Worm (Caenorhabditis elegans): ENCODE results near the gene acr-20.
A peak's percentile ranks its signal among the peaks of the same experiment; 100 is the strongest.

acr-20 gene

ce11 chrII:14413035-14413525 lies 35.4 kb upstream of the acr-20 start, which contains the start of gene exl-1:
Gene exl-1 (minus strand): TSS chrII:14413475.
- TF ChIP-seq mab-9 (GFP tag; IDR thresholded peaks at IDR 0.05): no peak
- no peak for TF ChIP-seq swsn-7 (tag; optimal IDR thresholded peaks at IDR 0.05)
- TF ChIP-seq lin-35 (GFP tag; optimal IDR thresholded peaks at IDR 0.05): peak; percentile 48 to 89
- TF ChIP-seq nhr-90 (tag; optimal IDR thresholded peaks at IDR 0.05; ENCODE audit: poor library complexity): no peak
- TF ChIP-seq jun-1 (tag; optimal IDR thresholded peaks at IDR 0.05): no peak
- no peak for TF ChIP-seq irx-1 (tag; optimal IDR thresholded peaks at IDR 0.05)
- no peak for TF ChIP-seq fkh-4 (tag; optimal IDR thresholded peaks at IDR 0.05; ENCODE audit: borderline replicate concordance)
- TF ChIP-seq efl-1 (optimal IDR thresholded peaks at IDR 0.05): peak; percentile 69 to 82
- TF ChIP-seq efl-1 (GFP tag; optimal IDR thresholded peaks at IDR 0.05 in 1 of 2): peak; percentile 71 to 96
- no peak for TF ChIP-seq aly-2 (tag; optimal IDR thresholded peaks at IDR 0.05)
- peak; percentile 22 to 67 (median 58) for TF ChIP-seq dpl-1 (GFP tag; optimal IDR thresholded peaks at IDR 0.05)
- no peak for TF ChIP-seq sptf-1 (tag; optimal IDR thresholded peaks at IDR 0.05)
- no peak for TF ChIP-seq tlp-1 (tag; optimal IDR thresholded peaks at IDR 0.05)
- TF ChIP-seq skn-1 (tag; optimal IDR thresholded peaks at IDR 0.05): no peak
- TF ChIP-seq tbx-2 (tag; optimal IDR thresholded peaks at IDR 0.05): no peak
- no peak for TF ChIP-seq nhr-84 (tag; optimal IDR thresholded peaks at IDR 0.05)
- TF ChIP-seq lsy-2 (tag; optimal IDR thresholded peaks at IDR 0.05): peak in 1 of 2 experiments; percentile 29
- no peak for TF ChIP-seq vab-15 (tag; optimal IDR thresholded peaks at IDR 0.05)

DNA sequence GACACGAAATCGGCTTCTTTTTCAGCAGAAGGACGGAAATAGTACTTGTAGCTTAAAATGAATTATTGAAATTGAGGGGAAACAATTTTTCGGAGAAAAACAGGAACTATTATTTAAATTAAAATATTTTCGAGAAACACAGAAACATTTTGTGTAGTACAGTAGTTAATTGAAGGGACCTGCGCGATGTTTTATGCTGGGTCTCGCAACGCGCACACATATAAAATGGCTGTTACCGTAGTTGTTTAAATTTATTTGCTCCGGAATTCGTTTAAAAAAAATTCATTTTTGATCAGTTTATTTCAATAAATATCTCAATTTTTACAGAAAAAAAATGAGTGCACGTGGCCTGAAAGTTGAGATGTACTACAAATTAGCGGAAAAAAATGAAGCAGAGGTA lies 33.1 kb upstream of the acr-20 start, which contains the start of gene dsb-2:
Gene dsb-2 (plus strand): TSS at position 328 of the 400 bp plus-strand sequence.
- TF ChIP-seq lin-15B (tag; optimal IDR thresholded peaks at IDR 0.05): no peak
- TF ChIP-seq nhr-85 (tag): peak; percentile 20

DNA sequence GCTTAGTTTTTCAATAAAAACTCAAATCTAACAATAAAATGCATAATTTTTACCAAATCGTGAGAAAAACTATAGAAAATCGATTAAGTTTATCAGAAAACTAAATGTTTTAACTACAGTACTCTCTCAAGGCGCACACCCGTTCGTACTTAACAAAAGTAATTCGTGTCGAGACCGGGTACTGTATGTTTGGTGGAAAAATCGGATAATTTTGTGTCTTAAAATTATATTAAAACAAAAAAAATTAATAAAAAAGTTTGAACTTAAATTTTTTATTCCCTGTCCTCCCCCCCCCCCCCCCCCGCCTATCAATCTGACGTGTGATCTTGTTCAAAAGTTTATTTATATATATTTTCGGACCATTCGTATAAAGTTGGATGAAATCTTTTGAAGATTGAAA lies 30.6 kb upstream of the acr-20 start, which contains the start of gene F26H11.4:
Gene F26H11.4 (plus strand): TSS at position 301 of the 400 bp plus-strand sequence.
- no peak for TF ChIP-seq ceh-88 (GFP tag; IDR thresholded peaks at IDR 0.05)
- no peak for TF ChIP-seq C04F5.9 (tag; optimal IDR thresholded peaks at IDR 0.05)
- peak; percentile 15 for TF ChIP-seq nhr-85 (tag)

DNA sequence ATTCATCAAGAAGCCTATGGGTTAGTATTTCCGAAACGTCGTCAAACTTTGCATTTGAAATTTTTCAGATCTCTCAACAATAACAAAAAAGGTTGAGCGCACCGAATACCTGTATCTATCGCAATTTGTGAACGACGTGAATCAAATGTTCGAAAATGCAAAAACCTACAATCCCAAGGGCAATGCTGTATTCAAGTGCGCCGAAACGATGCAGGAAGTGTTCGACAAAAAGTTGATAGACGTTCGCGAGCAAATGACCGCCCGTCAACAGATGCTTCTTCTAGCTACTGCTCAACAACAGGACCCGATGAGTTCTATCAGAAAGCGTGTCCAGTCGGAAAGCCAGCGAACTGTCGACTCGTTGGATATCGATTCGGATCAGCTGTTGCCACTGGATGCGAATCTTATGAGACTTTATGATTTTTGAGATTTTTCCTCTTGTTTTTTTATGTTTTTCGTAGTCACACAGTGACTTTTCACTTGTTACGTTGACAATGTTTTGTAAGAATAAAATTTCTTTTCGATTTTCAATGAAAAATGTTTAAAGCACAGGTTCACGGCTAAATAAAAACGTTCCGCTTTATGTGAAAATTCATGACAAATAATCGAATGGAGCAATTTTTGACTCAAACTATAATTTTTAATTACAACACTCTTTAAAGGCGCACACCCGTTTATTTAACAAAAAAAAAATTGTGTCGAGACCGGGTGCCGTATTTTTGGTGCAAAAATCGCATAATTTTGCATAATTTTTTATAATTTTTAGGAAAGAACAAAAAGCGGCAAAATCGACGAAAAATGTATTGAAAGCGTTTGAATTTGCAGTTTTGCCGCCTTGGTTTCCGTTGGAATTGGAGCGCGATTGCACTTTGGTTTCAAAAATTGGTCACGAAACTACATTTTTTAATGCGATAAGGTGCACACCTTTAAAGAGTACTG lies 29.9 kb upstream of the acr-20 start:
- TF ChIP-seq mep-1 (tag; optimal IDR thresholded peaks at IDR 0.05): peak; percentile 92
- TF ChIP-seq dpl-1 (GFP tag; optimal IDR thresholded peaks at IDR 0.05): peak in 1 of 3 experiments; percentile 9
- no peak for TF ChIP-seq Y116A8C.19 (tag; optimal IDR thresholded peaks at IDR 0.05; ENCODE audit: borderline replicate concordance)
- TF ChIP-seq snu-23 (GFP tag; optimal IDR thresholded peaks at IDR 0.05): peak; percentile 16
- TF ChIP-seq blmp-1 (tag; optimal IDR thresholded peaks at IDR 0.05): peak; percentile 20
- TF ChIP-seq lsy-2 (tag; optimal IDR thresholded peaks at IDR 0.05): peak in 1 of 2 experiments; percentile 62
- peak; percentile 14 for TF ChIP-seq skn-1 (tag; optimal IDR thresholded peaks at IDR 0.05)
- no peak for TF ChIP-seq mdl-1 (tag; optimal IDR thresholded peaks at IDR 0.05)
- TF ChIP-seq nhr-71 (tag; optimal IDR thresholded peaks at IDR 0.05): peak; percentile 38
- no peak for TF ChIP-seq mef-2 (tag; optimal IDR thresholded peaks at IDR 0.05)
- TF ChIP-seq fkh-4 (tag; optimal IDR thresholded peaks at IDR 0.05; ENCODE audit: borderline replicate concordance): no peak
- TF ChIP-seq ztf-11 (tag; optimal IDR thresholded peaks at IDR 0.05): no peak
- peak; percentile 86 for TF ChIP-seq ama-1 (optimal IDR thresholded peaks at IDR 0.05)
- no peak for TF ChIP-seq zag-1 (tag; optimal IDR thresholded peaks at IDR 0.05)
- TF ChIP-seq elt-3 (tag; optimal IDR thresholded peaks at IDR 0.05): no peak
- TF ChIP-seq aly-2 (tag; optimal IDR thresholded peaks at IDR 0.05): peak; percentile 24
- no peak for TF ChIP-seq lin-39 (tag; optimal IDR thresholded peaks at IDR 0.05)
- peak in 1 of 2 experiments; percentile 80 for TF ChIP-seq efl-1 (optimal IDR thresholded peaks at IDR 0.05)
- peak in 1 of 2 experiments; percentile 86 for TF ChIP-seq efl-1 (GFP tag; optimal IDR thresholded peaks at IDR 0.05 in 1 of 2)
- TF ChIP-seq hlh-17 (GFP tag; optimal IDR thresholded peaks at IDR 0.05; ENCODE audit: borderline replicate concordance): no peak
- peak; percentile 86 for TF ChIP-seq ztf-4 (tag; optimal IDR thresholded peaks at IDR 0.05)
- no peak for TF ChIP-seq ets-5 (GFP tag; IDR thresholded peaks at IDR 0.05)
- no peak for TF ChIP-seq tbx-2 (tag; optimal IDR thresholded peaks at IDR 0.05)
- peak; percentile 6 for TF ChIP-seq swsn-7 (tag; optimal IDR thresholded peaks at IDR 0.05)
